Fruit fly (Drosophila melanogaster) whole organism, embryonic: ENCODE measurements around the gene CG31268.
"Not testable (repeated sequence)": the region's sequence is repeated elsewhere in the genome, so short reads cannot be mapped to it uniquely, and the experiment has no call there.

Experiments
- Asciz ChIP-seq: fragments of 200-800 bp; sonication (Bioruptor generic); optimal IDR thresholded peaks from 2 replicates; lab custom pipeline; 2017; ENCODE audit warnings: missing biosample characterization, mild to moderate bottlenecking, missing genetic modification characterization, missing genetic modification reagents
- BEAF-32 ChIP-seq: fragments of 200-800 bp; sonication (Bioruptor generic); optimal IDR thresholded peaks from 3 replicates; lab custom pipeline; 2017; ENCODE audit warnings: missing biosample characterization, missing genetic modification characterization, mild to moderate bottlenecking, moderate library complexity, missing genetic modification reagents
- BtbVII ChIP-seq: fragments of 200-800 bp; sonication (Bioruptor generic); optimal IDR thresholded peaks from 3 replicates; lab custom pipeline; 2017; ENCODE audit warnings: missing biosample characterization, mild to moderate bottlenecking, missing genetic modification characterization
- CG10209 ChIP-seq: fragments of 200-800 bp; sonication (Bioruptor generic); optimal IDR thresholded peaks from 3 replicates; lab custom pipeline; 2017; ENCODE audit warnings: missing biosample characterization, mild to moderate bottlenecking, missing genetic modification characterization, missing genetic modification reagents
- CG10366 ChIP-seq: fragments of 200-800 bp; sonication (Bioruptor generic); IDR thresholded peaks from 2 replicates; pipeline ENCODE4 v1.3.6; 2022; ENCODE audit warnings: missing biosample characterization, missing genetic modification characterization
- CG10565 ChIP-seq: fragments of 200-800 bp; sonication (Bioruptor generic); optimal IDR thresholded peaks from 3 replicates; lab custom pipeline; 2016; ENCODE audit warnings: missing biosample characterization, mild to moderate bottlenecking, missing genetic modification characterization
- CG11247 ChIP-seq: fragments of 200-800 bp; sonication (Bioruptor generic); IDR thresholded peaks from 2 replicates; pipeline ENCODE4 v1.3.6; 2022; ENCODE audit warnings: missing biosample characterization, missing genetic modification characterization
- CG17359 ChIP-seq: fragments of 200-800 bp; sonication (Bioruptor generic); optimal IDR thresholded peaks from 3 replicates; lab custom pipeline; 2018; ENCODE audit warnings: missing biosample characterization, mild to moderate bottlenecking, missing genetic modification characterization, moderate library complexity
- CG17802 ChIP-seq: fragments of 200-800 bp; sonication (Bioruptor generic); optimal IDR thresholded peaks from 2 replicates; lab custom pipeline; 2018; ENCODE audit warnings: missing biosample characterization, mild to moderate bottlenecking, missing genetic modification characterization, moderate library complexity
- CG2129 ChIP-seq: fragments of 200-800 bp; sonication (Bioruptor generic); IDR thresholded peaks from 2 replicates; pipeline ENCODE4 v1.3.6; 2022; ENCODE audit warnings: missing biosample characterization, missing genetic modification characterization; ENCODE audit not compliant: partially characterized antibody
- CG32772 ChIP-seq: fragments of 200-800 bp; sonication (Bioruptor generic); IDR thresholded peaks from 2 replicates; pipeline ENCODE4 v1.3.6; 2022; ENCODE audit warnings: missing biosample characterization, missing genetic modification characterization
- CG6791 ChIP-seq: fragments of 200-800 bp; sonication (Bioruptor generic); IDR thresholded peaks from 3 replicates; pipeline ENCODE4 v1.3.6; 2022; ENCODE audit warnings: missing biosample characterization, missing genetic modification characterization; ENCODE audit not compliant: partially characterized antibody
- CG8281 ChIP-seq: fragments of 200-800 bp; sonication (Bioruptor generic); optimal IDR thresholded peaks from 2 replicates; lab custom pipeline; 2018; ENCODE audit warnings: missing biosample characterization, mild to moderate bottlenecking, missing genetic modification characterization, moderate library complexity
- Chrac-16 ChIP-seq: fragments of 200-800 bp; sonication (Bioruptor generic); optimal IDR thresholded peaks from 3 replicates; lab custom pipeline; 2016; ENCODE audit warnings: missing biosample characterization, missing genetic modification characterization
- Deaf1 ChIP-seq: fragments of 200-800 bp; optimal IDR thresholded peaks from 3 replicates; lab custom pipeline; 2019; ENCODE audit warnings: missing biosample characterization, mild to moderate bottlenecking, missing genetic modification characterization, moderate library complexity
- Doc2 ChIP-seq: fragments of 200-800 bp; sonication (Bioruptor generic); IDR thresholded peaks from 2 replicates; pipeline ENCODE4 v1.3.6; 2022; ENCODE audit warnings: missing biosample characterization, missing genetic modification characterization
- Ets65A ChIP-seq: fragments of 200-800 bp; sonication (Bioruptor generic); peaks from one replicate; lab custom pipeline; 2016; ENCODE audit warnings: missing biosample characterization, missing genetic modification characterization
- Hand ChIP-seq: fragments of 200-800 bp; sonication (Bioruptor generic); optimal IDR thresholded peaks from 2 replicates; lab custom pipeline; 2017; ENCODE audit warnings: mild to moderate bottlenecking, missing biosample characterization, missing genetic modification reagents, missing genetic modification characterization
- Hr3 ChIP-seq: fragments of 200-800 bp; sonication (Bioruptor generic); optimal IDR thresholded peaks from 3 replicates; lab custom pipeline; 2016; ENCODE audit warnings: missing biosample characterization, missing genetic modification characterization
- Myb ChIP-seq: fragments of 200-800 bp; sonication (Bioruptor generic); optimal IDR thresholded peaks from 2 replicates; lab custom pipeline; 2016; ENCODE audit warnings: missing biosample characterization, missing genetic modification characterization
- NC2β ChIP-seq: fragments of 200-800 bp; sonication (Bioruptor generic); optimal IDR thresholded peaks from 2 replicates; lab custom pipeline; 2016; ENCODE audit warnings: missing biosample characterization, missing genetic modification characterization
- Oaz ChIP-seq: fragments of 200-800 bp; sonication (Bioruptor generic); IDR thresholded peaks from 2 replicates; pipeline ENCODE4 v1.3.6; 2022; ENCODE audit warnings: missing biosample characterization, missing genetic modification characterization
- PHDP ChIP-seq: fragments of 200-800 bp; sonication (Bioruptor generic); optimal IDR thresholded peaks from 3 replicates; lab custom pipeline; 2018; ENCODE audit warnings: missing biosample characterization, mild to moderate bottlenecking, missing genetic modification characterization, moderate library complexity
- ap ChIP-seq: fragments of 200-800 bp; sonication (Bioruptor generic); IDR thresholded peaks from 2 replicates; pipeline ENCODE4 v1.3.6; 2022; ENCODE audit warnings: missing biosample characterization, missing genetic modification characterization
- da ChIP-seq: fragments of 200-800 bp; sonication (Bioruptor generic); optimal IDR thresholded peaks from 2 replicates; lab custom pipeline; 2016; ENCODE audit warnings: missing biosample characterization, missing genetic modification characterization
- danr ChIP-seq: fragments of 200-800 bp; sonication (Bioruptor generic); IDR thresholded peaks from 2 replicates; pipeline ENCODE4 v1.3.6; 2022; ENCODE audit warnings: missing biosample characterization, missing genetic modification characterization
- esg ChIP-seq: fragments of 200-800 bp; sonication (Bioruptor generic); conservative IDR thresholded peaks from 2 replicates; pipeline ENCODE4 v1.3.6; 2022; ENCODE audit warnings: missing biosample characterization, missing genetic modification characterization
- fd3F ChIP-seq: fragments of 200-800 bp; sonication (Bioruptor generic); optimal IDR thresholded peaks from 2 replicates; lab custom pipeline; 2018; ENCODE audit warnings: missing biosample characterization, mild to moderate bottlenecking, missing genetic modification characterization, moderate library complexity
- gem ChIP-seq: fragments of 200-800 bp; sonication (Bioruptor generic); optimal IDR thresholded peaks from 2 replicates; lab custom pipeline; 2019; ENCODE audit warnings: missing biosample characterization, mild to moderate bottlenecking, missing genetic modification characterization, moderate library complexity
- hb ChIP-seq: fragments of 200-800 bp; sonication (Bioruptor generic); IDR thresholded peaks from 3 replicates; pipeline ENCODE4 v1.3.6; 2022; ENCODE audit warnings: missing biosample characterization, missing genetic modification characterization; ENCODE audit not compliant: partially characterized antibody
- hkb ChIP-seq, 2 experiments: fragments of 200-800 bp in 1 of 2; fragments of >200 bp in 1 of 2; sonication (Bioruptor generic) in 1 of 2; IDR thresholded peaks in 1 of 2; optimal IDR thresholded peaks in 1 of 2; 2 replicates each; pipeline versions ENCODE4 v1.3.6 to Lab custom; 2017 to 2022; ENCODE audit warnings: missing biosample characterization in 1 of 2, missing genetic modification characterization in 1 of 2
- hth ChIP-seq: fragments of >200 bp; optimal IDR thresholded peaks from 2 replicates; lab custom pipeline; 2017; ENCODE audit warnings: inconsistent platforms
- ind ChIP-seq: fragments of 200-800 bp; sonication (Bioruptor generic); optimal IDR thresholded peaks from 3 replicates; lab custom pipeline; 2016; ENCODE audit warnings: missing biosample characterization, missing genetic modification characterization
- lilli ChIP-seq: fragments of 200-800 bp; sonication (Bioruptor generic); optimal IDR thresholded peaks from 3 replicates; lab custom pipeline; 2016; ENCODE audit warnings: missing biosample characterization, missing genetic modification characterization
- shn ChIP-seq: fragments of 200-800 bp; sonication (Bioruptor generic); optimal IDR thresholded peaks from 3 replicates; lab custom pipeline; 2016; ENCODE audit warnings: missing biosample characterization, missing genetic modification characterization
- sisA ChIP-seq: fragments of 200-800 bp; sonication (Bioruptor generic); IDR thresholded peaks from 2 replicates; pipeline ENCODE4 v1.3.6; 2022; ENCODE audit warnings: missing biosample characterization, missing genetic modification characterization
- slou ChIP-seq: fragments of 200-800 bp; sonication (Bioruptor generic); optimal IDR thresholded peaks from 3 replicates; lab custom pipeline; 2016; ENCODE audit warnings: missing biosample characterization, missing genetic modification characterization
- wek ChIP-seq: fragments of 200-800 bp; sonication (Bioruptor generic); optimal IDR thresholded peaks from 3 replicates; lab custom pipeline; 2018; ENCODE audit warnings: missing biosample characterization, mild to moderate bottlenecking, missing genetic modification characterization, moderate library complexity

Gene CG31268

DNA sequence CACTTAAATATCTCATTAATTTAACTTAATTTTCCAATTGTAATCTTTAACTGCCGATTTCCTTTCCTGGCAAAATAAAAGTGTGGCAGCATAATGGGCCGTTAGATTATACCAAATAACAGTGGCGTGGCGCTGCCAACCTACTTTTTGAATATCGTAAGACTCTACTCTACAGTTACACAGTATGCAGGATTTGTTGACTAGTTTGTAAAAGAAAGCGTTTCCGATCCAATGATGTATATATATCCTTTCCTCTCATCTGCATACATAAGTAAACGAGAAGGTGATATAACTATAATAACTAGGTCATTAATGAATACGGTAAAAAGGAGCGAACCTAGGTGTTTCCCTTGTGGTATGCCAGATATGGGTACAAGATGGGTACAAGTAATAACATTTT is 39.8 kb upstream of the CG31268 start, which contains the start of gene EMC2B (continued):
- TF ChIP-seq Hand (GFP tag; lab: Kevin White, UChicago): no peak
- TF ChIP-seq slou: no peak
- no peak for TF ChIP-seq wek (GFP tag; lab: Kevin White, UChicago)
- peak; percentile 21 for TF ChIP-seq shn (GFP tag; lab: Kevin White, UChicago)
- TF ChIP-seq CG32772: no peak
- peak; percentile 94 for TF ChIP-seq Ets65A
- TF ChIP-seq fd3F: no peak
- TF ChIP-seq danr (GFP tag; lab: Robert Waterston, UW): no peak
- no peak for TF ChIP-seq CG10366 (GFP tag; lab: Robert Waterston, UW)
- no peak for TF ChIP-seq PHDP (tag; lab: Kevin White, UChicago)
- TF ChIP-seq esg (GFP tag; lab: Robert Waterston, UW): no peak
- TF ChIP-seq CG17802 (tag; lab: Kevin White, UChicago): no peak
- TF ChIP-seq CG10209 (GFP tag; lab: Kevin White, UChicago): no peak
- peak; percentile 36 for TF ChIP-seq ind
- peak; percentile 16 for TF ChIP-seq Chrac-16 (GFP tag; lab: Kevin White, UChicago)
- peak; percentile 63 for TF ChIP-seq gem (tag; lab: Kevin White, UChicago)
- peak; percentile 12 for TF ChIP-seq CG17359 (tag; lab: Kevin White, UChicago)
- no peak for TF ChIP-seq Oaz (GFP tag; lab: Robert Waterston, UW)
- TF ChIP-seq NC2β (GFP tag; lab: Kevin White, UChicago): peak; percentile 17
- TF ChIP-seq Asciz (GFP tag; lab: Kevin White, UChicago): no peak
- TF ChIP-seq BtbVII: no peak
- TF ChIP-seq Deaf1 (tag; lab: Kevin White, UChicago): no peak
- TF ChIP-seq da: no peak
- no peak for TF ChIP-seq hkb (optimal IDR thresholded peaks at IDR 0.05; lab: Kevin White, UChicago)
- TF ChIP-seq hkb (GFP tag; IDR thresholded peaks at IDR 0.05; lab: Robert Waterston, UW): no peak
- no peak for TF ChIP-seq CG8281 (tag; lab: Kevin White, UChicago)
- TF ChIP-seq Doc2 (GFP tag; lab: Robert Waterston, UW): no peak
- TF ChIP-seq CG10565 (GFP tag; lab: Kevin White, UChicago): no peak
- TF ChIP-seq CG11247: no peak
- no peak for TF ChIP-seq sisA
- TF ChIP-seq hb (GFP tag; lab: Robert Waterston, UW): no peak
- no peak for TF ChIP-seq CG2129 (GFP tag; lab: Robert Waterston, UW)
- no peak for TF ChIP-seq hth (lab: Kevin White, UChicago)
- peak; percentile 39 for TF ChIP-seq Hr3 (GFP tag; lab: Kevin White, UChicago)
- TF ChIP-seq lilli (GFP tag; lab: Kevin White, UChicago): peak; percentile 63
- TF ChIP-seq ap (GFP tag; lab: Robert Waterston, UW): no peak

DNA sequence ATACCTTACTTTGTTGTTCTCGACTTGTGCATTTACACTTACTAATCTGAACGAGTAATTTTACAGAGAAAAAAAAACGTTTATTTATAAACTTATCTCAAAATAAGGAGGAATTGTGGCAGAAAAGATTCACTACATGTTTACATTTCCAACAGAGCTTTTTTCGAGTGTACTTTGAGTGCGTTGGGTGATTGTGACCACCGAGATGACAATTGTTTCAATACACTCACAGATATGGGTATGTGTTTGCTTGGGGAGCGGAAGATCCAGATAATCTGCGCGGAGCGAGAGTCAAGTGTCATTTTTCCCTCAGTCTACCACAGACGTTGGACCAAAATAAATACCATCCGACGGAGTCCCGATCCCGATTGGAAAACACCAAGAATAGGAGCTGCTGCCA is 38.9 kb upstream of the CG31268 start, which contains the start of gene CG31274:
CG31274 (plus strand) TSS at position 301 of the 400 bp plus-strand sequence.
- TF ChIP-seq Myb (GFP tag; lab: Kevin White, UChicago); CG6791 (GFP tag; lab: Robert Waterston, UW); BEAF-32 (GFP tag; lab: Kevin White, UChicago): not testable (repeated sequence)
